Fruit fly (Drosophila melanogaster): ENCODE results near the gene LManVI.

- TF ChIP-seq Atf3 (GFP tag; optimal IDR thresholded peaks at IDR 0.05) (peak; percentile 86), ewg (GFP tag; optimal IDR thresholded peaks at IDR 0.05) (no peak), CG8359 (GFP tag; optimal IDR thresholded peaks at IDR 0.05; ENCODE audit: borderline replicate concordance) (no peak), CG6175 (GFP tag; IDR thresholded peaks at IDR 0.05) (no peak), CG1233 (GFP tag; optimal IDR thresholded peaks at IDR 0.05) (peak; percentile 21), chm (GFP tag; IDR thresholded peaks at IDR 0.05) (no peak), tap (tag; optimal IDR thresholded peaks at IDR 0.05) (no peak), CG3995 (GFP tag; optimal IDR thresholded peaks at IDR 0.05) (no peak), CG32772 (GFP tag; IDR thresholded peaks at IDR 0.05) (no peak), tin (GFP tag; optimal IDR thresholded peaks at IDR 0.05) (no peak), CG33557 (GFP tag; optimal IDR thresholded peaks at IDR 0.05) (peak; percentile 9), CG33213 (GFP tag; optimal IDR thresholded peaks at IDR 0.05) (no peak), CG8478 (optimal IDR thresholded peaks at IDR 0.05) (no peak)
Observed at dm6 chr2L:8739984-8740756, 40.9 kb downstream of the LManVI start, which contains the start of gene raw.

Data from whole organism, embryonic.